Worm (Caenorhabditis elegans): ENCODE data around the gene sld-5.
A peak's percentile ranks its signal among the peaks of the same experiment; 100 is the strongest.

sld-5 gene

DNA sequence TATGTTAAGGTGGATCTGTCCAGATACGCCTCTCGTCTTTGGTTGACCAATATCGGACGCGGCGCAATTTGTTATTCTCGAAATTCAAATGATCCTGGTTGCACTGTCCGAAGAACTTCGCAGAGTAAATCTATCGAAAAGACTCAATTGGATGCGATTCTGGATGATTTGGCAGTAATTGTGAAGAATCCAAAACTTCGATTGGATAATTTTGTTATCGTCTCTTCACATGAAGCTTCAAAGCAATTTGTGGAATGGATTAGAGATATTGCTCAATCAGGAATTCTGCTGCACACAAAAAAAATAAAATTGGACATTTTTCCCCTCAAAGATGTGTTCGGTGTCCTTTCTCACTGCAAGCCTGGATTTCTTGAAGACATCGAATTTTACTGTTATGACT lies 37.9 kb downstream of the sld-5 start:
- TF ChIP-seq chd-7 (tag; optimal IDR thresholded peaks at IDR 0.05), result no peak
- no peak for TF ChIP-seq F10E7.11 (tag; optimal IDR thresholded peaks at IDR 0.05)
- no peak for TF ChIP-seq tbp1 (GFP tag; optimal IDR thresholded peaks at IDR 0.05)
- no peak for TF ChIP-seq mxl-1 (tag; optimal IDR thresholded peaks at IDR 0.05)

ce11 chrV:20198954-20199353 lies 38.6 kb downstream of the sld-5 start, which contains the start of gene fog-2:
Gene fog-2, plus strand, starts transcription at chrV:20199254.
- TF ChIP-seq efl-1 (GFP tag; optimal IDR thresholded peaks at IDR 0.05) (no peak), T07F8.4 (tag; optimal IDR thresholded peaks at IDR 0.05) (no peak), die-1 (tag; optimal IDR thresholded peaks at IDR 0.05) (no peak), lin-40 (tag; optimal IDR thresholded peaks at IDR 0.05) (no peak), attf-5 (GFP tag; optimal IDR thresholded peaks at IDR 0.05) (no peak), hlh-26 (GFP tag; conservative IDR thresholded peaks at IDR 0.05) (no peak), sptf-2 (GFP tag; optimal IDR thresholded peaks at IDR 0.05) (no peak), gei-17 (GFP tag; optimal IDR thresholded peaks at IDR 0.05) (no peak), nhr-120 (GFP tag; IDR thresholded peaks at IDR 0.05) (no peak), tlf-1 (GFP tag; optimal IDR thresholded peaks at IDR 0.05) (no peak), dpff-1 (tag; optimal IDR thresholded peaks at IDR 0.05) (no peak), lin-54 (GFP tag; optimal IDR thresholded peaks at IDR 0.05) (no peak), aptf-2 (GFP tag; conservative IDR thresholded peaks at IDR 0.05) (no peak), Y95B8A.8 (GFP tag; IDR thresholded peaks at IDR 0.05) (no peak), K12H6.12 (tag; optimal IDR thresholded peaks at IDR 0.05) (no peak), nhr-90 (tag; optimal IDR thresholded peaks at IDR 0.05) (no peak), C17E4.6 (GFP tag; IDR thresholded peaks at IDR 0.05) (no peak)

ce11 chrV:20196671-20197070 lies 40.9 kb downstream of the sld-5 start, which contains the start of gene ftr-1:
Gene ftr-1, plus strand, starts transcription at chrV:20196971.
- TF ChIP-seq ceh-91 (GFP tag; IDR thresholded peaks at IDR 0.05) (no peak), lsl-1 (GFP tag; optimal IDR thresholded peaks at IDR 0.05) (peak; percentile 51)

ce11 chrV:20195451-20196036 lies 42.0 kb downstream of the sld-5 start, which contains the start of the genes srh-217 and Y113G7B.28:
Gene srh-217, minus strand, starts transcription at chrV:20195551.
Gene Y113G7B.28, plus strand, starts transcription at chrV:20195986.
- TF ChIP-seq Y56A3A.18 (GFP tag; IDR thresholded peaks at IDR 0.05) (no peak), somi-1 (GFP tag; optimal IDR thresholded peaks at IDR 0.05) (no peak), dpl-1 (GFP tag; optimal IDR thresholded peaks at IDR 0.05) (no peak), ama-1 (optimal IDR thresholded peaks at IDR 0.05) (no peak), ama-1 (GFP tag; optimal IDR thresholded peaks at IDR 0.05) (no peak), repo-1 (tag; optimal IDR thresholded peaks at IDR 0.05) (no peak), nhr-120 (GFP tag; IDR thresholded peaks at IDR 0.05) (no peak), madf-8 (GFP tag; conservative IDR thresholded peaks at IDR 0.05) (no peak), D2030.7 (GFP tag; IDR thresholded peaks at IDR 0.05) (no peak), Y53G8AR.9 (GFP tag; conservative IDR thresholded peaks at IDR 0.05) (no peak), attf-6 (GFP tag; IDR thresholded peaks at IDR 0.05) (no peak), sdz-38 (tag; optimal IDR thresholded peaks at IDR 0.05) (no peak), T26A5.8 (tag; optimal IDR thresholded peaks at IDR 0.05) (no peak), nfyb-1 (GFP tag; IDR thresholded peaks at IDR 0.05) (no peak), snpc-3.4 (tag; optimal IDR thresholded peaks at IDR 0.05) (no peak), ztf-6 (GFP tag; IDR thresholded peaks at IDR 0.05) (no peak), nhr-80 (tag; optimal IDR thresholded peaks at IDR 0.05) (no peak), rpc-1 (optimal IDR thresholded peaks at IDR 0.05) (no peak), rpc-1 (tag; optimal IDR thresholded peaks at IDR 0.05) (no peak), Y79H2A.3 (GFP tag; conservative IDR thresholded peaks at IDR 0.05) (no peak), ets-4 (GFP tag; optimal IDR thresholded peaks at IDR 0.05) (no peak), B0336.3 (GFP tag; IDR thresholded peaks at IDR 0.05) (no peak)

Measured in whole organism, young adult.